Worm (Caenorhabditis elegans): ENCODE results near the gene F40F9.10.

F40F9.10 gene

ce11 chrV:9692109-9692581 lies 21.3 kb downstream of the F40F9.10 start, which contains the start of gene ztf-9 (continued):
- TF ChIP-seq ceh-31 (tag; optimal IDR thresholded peaks at IDR 0.05) (peak; percentile 84), fax-1 (tag; optimal IDR thresholded peaks at IDR 0.05) (no peak), tbx-7 (tag; optimal IDR thresholded peaks at IDR 0.05) (no peak), nfya-1 (tag; optimal IDR thresholded peaks at IDR 0.05) (peak; percentile 84), ttx-3 (tag; optimal IDR thresholded peaks at IDR 0.05) (no peak), rnt-1 (tag; optimal IDR thresholded peaks at IDR 0.05) (peak; percentile 21), unc-42 (tag; optimal IDR thresholded peaks at IDR 0.05) (peak; percentile 15)

- TF ChIP-seq ceh-30 (tag; optimal IDR thresholded peaks at IDR 0.05): peak; percentile 12
- TF ChIP-seq nfya-1 (tag; optimal IDR thresholded peaks at IDR 0.05): peak; percentile 40
- TF ChIP-seq unc-55 (GFP tag; optimal IDR thresholded peaks at IDR 0.05): peak; percentile 33
- TF ChIP-seq tbx-7 (tag; optimal IDR thresholded peaks at IDR 0.05): no peak
Observed at ce11 chrV:9690728-9691127, 22.7 kb downstream of the F40F9.10 start.

- TF ChIP-seq sox-2 (GFP tag; IDR thresholded peaks at IDR 0.05): no peak
- no peak for TF ChIP-seq dmd-4 (tag; optimal IDR thresholded peaks at IDR 0.05; ENCODE audit: borderline replicate concordance)
- no peak for TF ChIP-seq rnt-1 (tag; optimal IDR thresholded peaks at IDR 0.05)
- TF ChIP-seq ceh-19 (GFP tag; optimal IDR thresholded peaks at IDR 0.05): no peak
- TF ChIP-seq pat-9 (tag; optimal IDR thresholded peaks at IDR 0.05): no peak
- TF ChIP-seq eyg-1 (tag; optimal IDR thresholded peaks at IDR 0.05): no peak
- TF ChIP-seq ceh-30 (tag; optimal IDR thresholded peaks at IDR 0.05): no peak
- no peak for TF ChIP-seq ttx-3 (tag; optimal IDR thresholded peaks at IDR 0.05)
- TF ChIP-seq sdc-2 (tag; optimal IDR thresholded peaks at IDR 0.05): no peak
- TF ChIP-seq ceh-24 (tag; optimal IDR thresholded peaks at IDR 0.05): no peak
- TF ChIP-seq che-1 (tag; optimal IDR thresholded peaks at IDR 0.05): no peak
- no peak for TF ChIP-seq pqm-1 (tag; optimal IDR thresholded peaks at IDR 0.05)
- TF ChIP-seq pros-1 (tag; optimal IDR thresholded peaks at IDR 0.05): no peak
- no peak for TF ChIP-seq T23F11.4 (GFP tag; optimal IDR thresholded peaks at IDR 0.05)
- no peak for TF ChIP-seq mec-3 (tag; optimal IDR thresholded peaks at IDR 0.05; ENCODE audit: borderline replicate concordance)
Observed at ce11 chrV:9690099-9690572, 23.3 kb downstream of the F40F9.10 start, which contains the start of gene rbx-1. rbx-1 (minus strand) TSS chrV:9690522.

ce11 chrV:9689364-9689763 lies 24.1 kb downstream of the F40F9.10 start:
- no peak for TF ChIP-seq ceh-24 (tag; optimal IDR thresholded peaks at IDR 0.05)
- no peak for TF ChIP-seq unc-86 (tag; optimal IDR thresholded peaks at IDR 0.05)
- no peak for TF ChIP-seq rnt-1 (tag; optimal IDR thresholded peaks at IDR 0.05)
- no peak for TF ChIP-seq F13H6.1 (tag; optimal IDR thresholded peaks at IDR 0.05)
- no peak for TF ChIP-seq nhr-11 (tag; optimal IDR thresholded peaks at IDR 0.05)
- no peak for TF ChIP-seq fax-1 (tag; optimal IDR thresholded peaks at IDR 0.05)
- TF ChIP-seq mec-3 (tag; optimal IDR thresholded peaks at IDR 0.05; ENCODE audit: borderline replicate concordance): no peak
- TF ChIP-seq ceh-6 (GFP tag; optimal IDR thresholded peaks at IDR 0.05): no peak

ce11 chrV:9685559-9685958 lies 27.9 kb downstream of the F40F9.10 start, which contains the start of gene ZK287.4:
ZK287.4 (minus strand) TSS chrV:9685659.
- TF ChIP-seq syd-9 (tag; optimal IDR thresholded peaks at IDR 0.05): no peak
- no peak for TF ChIP-seq K02D7.2 (tag; optimal IDR thresholded peaks at IDR 0.05)
- TF ChIP-seq unc-42 (tag; optimal IDR thresholded peaks at IDR 0.05): no peak
- TF ChIP-seq F13H6.1 (tag; optimal IDR thresholded peaks at IDR 0.05): no peak
- no peak for TF ChIP-seq dve-1 (tag; optimal IDR thresholded peaks at IDR 0.05)
- no peak for TF ChIP-seq ceh-31 (tag; optimal IDR thresholded peaks at IDR 0.05)
- no peak for TF ChIP-seq fkh-10 (GFP tag; optimal IDR thresholded peaks at IDR 0.05)
- no peak for TF ChIP-seq ceh-19 (GFP tag; optimal IDR thresholded peaks at IDR 0.05)
- TF ChIP-seq ceh-24 (tag; optimal IDR thresholded peaks at IDR 0.05): no peak
- no peak for TF ChIP-seq ceh-30 (tag; optimal IDR thresholded peaks at IDR 0.05)
- no peak for TF ChIP-seq pha-2 (tag; optimal IDR thresholded peaks at IDR 0.05)
- TF ChIP-seq ztf-16 (tag; optimal IDR thresholded peaks at IDR 0.05): no peak
- no peak for TF ChIP-seq ceh-48 (tag; optimal IDR thresholded peaks at IDR 0.05)
- no peak for TF ChIP-seq tbx-2 (tag; optimal IDR thresholded peaks at IDR 0.05)
- no peak for TF ChIP-seq ref-2 (tag; optimal IDR thresholded peaks at IDR 0.05)
- no peak for TF ChIP-seq ceh-34 (tag; optimal IDR thresholded peaks at IDR 0.05)
- TF ChIP-seq ceh-9 (tag; optimal IDR thresholded peaks at IDR 0.05): no peak
- TF ChIP-seq gmeb-2 (tag; optimal IDR thresholded peaks at IDR 0.05): no peak
- TF ChIP-seq pha-4 (tag; optimal IDR thresholded peaks at IDR 0.05): no peak
